Worm (Caenorhabditis elegans) whole organism, L4/young adult: Measurements from ENCODE around the gene ZK1240.9.

ENCODE experiments used
- W03F9.2 ChIP-seq: fragments of 150-350 bp; optimal IDR thresholded peaks from 2 replicates; lab custom pipeline; 2014; ENCODE audit warnings: missing biosample characterization, missing genetic modification characterization
- dao-5 ChIP-seq: sonication (generic microtip); optimal IDR thresholded peaks from 2 replicates; lab custom pipeline; 2016; ENCODE audit warnings: missing genotype, missing genetic modification characterization, moderate library complexity, missing compliant biosample characterization
- him-1 ChIP-seq: sonication (generic microtip); optimal IDR thresholded peaks from 2 replicates; lab custom pipeline; 2016; ENCODE audit warnings: missing genotype, missing genetic modification reagents, missing genetic modification characterization, missing compliant biosample characterization

DNA sequence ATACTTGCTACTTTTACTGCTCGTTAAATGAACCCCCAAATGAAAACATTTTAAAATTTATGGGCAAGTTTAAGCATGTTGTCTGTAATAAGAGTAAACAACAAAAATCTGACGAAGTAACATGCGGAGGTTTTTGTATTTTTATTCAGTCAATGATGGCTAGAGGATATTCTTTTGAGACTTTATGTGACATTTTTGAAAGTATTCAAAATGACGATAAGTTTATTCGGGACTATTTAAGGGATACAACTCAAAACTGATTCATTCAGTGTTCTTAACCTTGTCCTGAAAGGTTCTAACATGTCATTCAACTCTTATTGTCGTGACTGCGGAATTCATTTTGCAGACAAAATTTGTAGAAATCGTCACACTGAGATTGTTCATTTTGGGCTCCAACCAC is 38.1 kb upstream of the ZK1240.9 start, which contains the start of gene K09F6.11:
- TF ChIP-seq him-1 (tag; lab: Kevin White, UChicago) (no peak), dao-5 (tag; lab: Kevin White, UChicago) (no peak), W03F9.2 (no peak)
